Worm (Caenorhabditis elegans) whole organism, L4 larva: Measurements from ENCODE around the gene nca-2.
A peak's percentile ranks its signal among the peaks of the same experiment; 100 is the strongest.

ENCODE experiments used
- D1046.2 ChIP-seq: fragments of 200-800 bp; sonication (Bioruptor generic); IDR thresholded peaks from 2 replicates; pipeline ENCODE4 v1.3.6; 2022; ENCODE audit warnings: missing genetic modification characterization, missing compliant biosample characterization
- F26F4.8 ChIP-seq: fragments of 200-800 bp; sonication (Bioruptor generic); conservative IDR thresholded peaks from 2 replicates; pipeline ENCODE4 v1.3.6; 2022; ENCODE audit warnings: missing genetic modification characterization, missing compliant biosample characterization
- F37D6.2 ChIP-seq: sonication (generic microtip); optimal IDR thresholded peaks from 2 replicates; lab custom pipeline; 2016; ENCODE audit warnings: mild to moderate bottlenecking, missing genetic modification characterization, missing compliant biosample characterization
- Y75B8A.6 ChIP-seq: fragments of 200-800 bp; sonication (Bioruptor generic); IDR thresholded peaks from 2 replicates; pipeline ENCODE4 v1.3.6; 2022; ENCODE audit warnings: missing genetic modification reagents, missing genetic modification characterization, missing compliant biosample characterization
- attf-4 ChIP-seq: sonication (generic microtip); optimal IDR thresholded peaks from 3 replicates; lab custom pipeline; 2017; ENCODE audit warnings: missing biosample characterization, missing genetic modification characterization
- ctbp-1 ChIP-seq: fragments of 200-800 bp; sonication (Bioruptor generic); IDR thresholded peaks from 2 replicates; pipeline ENCODE4 v1.3.6; 2022; ENCODE audit warnings: missing genetic modification reagents, missing genetic modification characterization, missing compliant biosample characterization
- dmd-6 ChIP-seq: fragments of 200-800 bp; sonication (Bioruptor generic); IDR thresholded peaks from 2 replicates; pipeline ENCODE4 v1.3.6; 2022; ENCODE audit warnings: missing genetic modification reagents, missing genetic modification characterization, missing compliant biosample characterization
- dve-1 ChIP-seq: sonication (generic microtip); optimal IDR thresholded peaks from 2 replicates; lab custom pipeline; 2017; ENCODE audit warnings: antibody characterized with exemption, mild to moderate bottlenecking, missing genetic modification characterization, missing compliant biosample characterization; ENCODE audit not compliant: insufficient read depth
- egl-27 ChIP-seq: sonication (generic microtip); optimal IDR thresholded peaks from 3 replicates; lab custom pipeline; 2017; ENCODE audit warnings: missing biosample characterization, missing genetic modification reagents, missing genetic modification characterization
- egl-43 ChIP-seq: fragments of 200-800 bp; sonication (Bioruptor generic); IDR thresholded peaks from 2 replicates; pipeline ENCODE4 v1.3.6; 2022; ENCODE audit warnings: missing genetic modification reagents, missing genetic modification characterization, missing compliant biosample characterization
- fkh-10 ChIP-seq: fragments of 150-350 bp; optimal IDR thresholded peaks from 2 replicates; lab custom pipeline; 2014; ENCODE audit warnings: missing biosample characterization, missing genetic modification reagents, missing genetic modification characterization
- fos-1 ChIP-seq: fragments of 150-350 bp; optimal IDR thresholded peaks from 2 replicates; lab custom pipeline; 2014; ENCODE audit warnings: missing biosample characterization, missing genetic modification characterization
- hif-1 ChIP-seq, 2 experiments: sonication (generic microtip); optimal IDR thresholded peaks; 2 replicates each; lab custom pipeline; 2016 to 2017; ENCODE audit warnings: missing compliant biosample characterization in 2 of 2, missing genetic modification characterization in 2 of 2, missing genetic modification reagents in 2 of 2, missing genotype in 2 of 2, mild to moderate bottlenecking in 1 of 2
- hlh-11 ChIP-seq: fragments of 200-800 bp; sonication (Bioruptor generic); optimal IDR thresholded peaks from 2 replicates; lab custom pipeline; 2018; ENCODE audit warnings: mild to moderate bottlenecking, missing genetic modification characterization, missing compliant biosample characterization
- hlh-30 ChIP-seq: sonication (generic microtip); optimal IDR thresholded peaks from 2 replicates; lab custom pipeline; 2017; ENCODE audit warnings: antibody characterized with exemption, mild to moderate bottlenecking, missing genetic modification characterization, missing compliant biosample characterization; ENCODE audit not compliant: insufficient read depth
- hmg-1.1 ChIP-seq: fragments of 200-800 bp; sonication (Bioruptor generic); IDR thresholded peaks from 2 replicates; pipeline ENCODE4 v1.3.6; 2022; ENCODE audit warnings: missing genetic modification reagents, missing genetic modification characterization, missing compliant biosample characterization
- lin-13 ChIP-seq: fragments of 150-350 bp; optimal IDR thresholded peaks from 2 replicates; lab custom pipeline; 2014; ENCODE audit warnings: missing biosample characterization, missing genetic modification reagents, missing genetic modification characterization
- lin-38 ChIP-seq: fragments of 200-800 bp; sonication (Bioruptor generic); IDR thresholded peaks from 2 replicates; pipeline ENCODE4 v1.3.6; 2022; ENCODE audit warnings: missing genetic modification reagents, missing genetic modification characterization, missing compliant biosample characterization
- lin-39 ChIP-seq: fragments of 150-350 bp; optimal IDR thresholded peaks from 2 replicates; lab custom pipeline; 2014; ENCODE audit warnings: missing biosample characterization, missing genetic modification reagents, missing genetic modification characterization
- lsy-2 ChIP-seq, 2 experiments: fragments of 150-350 bp in 1 of 2; sonication (generic microtip) in 1 of 2; optimal IDR thresholded peaks; 2 replicates each; lab custom pipeline; 2014 to 2017; ENCODE audit warnings: missing biosample characterization in 2 of 2, missing genetic modification characterization in 2 of 2
- madf-9 ChIP-seq: fragments of 200-800 bp; sonication (Bioruptor generic); conservative IDR thresholded peaks from 2 replicates; pipeline ENCODE4 v1.3.6; 2022; ENCODE audit warnings: missing genetic modification reagents, missing genetic modification characterization, missing compliant biosample characterization
- mdl-1 ChIP-seq, 2 experiments: fragments of 150-350 bp in 1 of 2; sonication (generic microtip) in 1 of 2; optimal IDR thresholded peaks; 2 replicates each; lab custom pipeline; 2014 to 2017; ENCODE audit warnings: missing biosample characterization in 2 of 2, missing genetic modification characterization in 2 of 2
- mep-1 ChIP-seq: fragments of 150-350 bp; sonication (generic microtip); optimal IDR thresholded peaks from 3 replicates; lab custom pipeline; 2014; ENCODE audit warnings: missing biosample characterization, missing genetic modification characterization
- mes-2 ChIP-seq: sonication (generic microtip); optimal IDR thresholded peaks from 2 replicates; lab custom pipeline; 2016; ENCODE audit warnings: missing genotype, mild to moderate bottlenecking, missing genetic modification characterization, missing compliant biosample characterization; ENCODE audit not compliant: poor library complexity, severe bottlenecking
- mxl-3 ChIP-seq: fragments of 200-800 bp; sonication (Bioruptor generic); optimal IDR thresholded peaks from 2 replicates; lab custom pipeline; 2018; ENCODE audit warnings: mild to moderate bottlenecking, missing genetic modification characterization, missing compliant biosample characterization
- nhr-102 ChIP-seq: sonication (generic microtip); optimal IDR thresholded peaks from 2 replicates; lab custom pipeline; 2016; ENCODE audit warnings: mild to moderate bottlenecking, missing genetic modification characterization, moderate library complexity, missing compliant biosample characterization
- nhr-11 ChIP-seq: fragments of 150-350 bp; optimal IDR thresholded peaks from 2 replicates; lab custom pipeline; 2014; ENCODE audit warnings: missing biosample characterization, missing genetic modification characterization
- nhr-111 ChIP-seq: fragments of 200-800 bp; sonication (Bioruptor generic); optimal IDR thresholded peaks from 2 replicates; lab custom pipeline; 2018; ENCODE audit warnings: mild to moderate bottlenecking, missing genetic modification characterization, missing compliant biosample characterization
- nhr-237 ChIP-seq: sonication (generic microtip); optimal IDR thresholded peaks from 2 replicates; lab custom pipeline; 2017; ENCODE audit warnings: missing biosample characterization, missing genetic modification characterization
- pha-4 ChIP-seq, 2 experiments: fragments of 150-350 bp in 1 of 2; fragments of 200-800 bp in 1 of 2; sonication (Bioruptor generic) in 1 of 2; IDR thresholded peaks in 1 of 2; optimal IDR thresholded peaks in 1 of 2; 2 replicates each; pipeline versions ENCODE4 v1.3.6 to Lab custom; 2014 to 2022; ENCODE audit warnings: missing genetic modification characterization in 2 of 2, missing genetic modification reagents in 2 of 2, missing biosample characterization in 1 of 2, missing compliant biosample characterization in 1 of 2
- rbr-2 ChIP-seq: sonication (generic microtip); optimal IDR thresholded peaks from 2 replicates; lab custom pipeline; 2016; ENCODE audit warnings: missing genotype, missing genetic modification characterization, missing compliant biosample characterization
- set-16 ChIP-seq: fragments of 200-800 bp; sonication (Bioruptor generic); IDR thresholded peaks from 2 replicates; pipeline ENCODE4 v1.3.6; 2022; ENCODE audit warnings: missing genetic modification reagents, missing genetic modification characterization, missing compliant biosample characterization
- spr-1 ChIP-seq: sonication (generic microtip); optimal IDR thresholded peaks from 2 replicates; lab custom pipeline; 2016; ENCODE audit warnings: mild to moderate bottlenecking, missing genetic modification characterization, missing compliant biosample characterization
- tra-1 ChIP-seq: fragments of 200-800 bp; sonication (Bioruptor generic); IDR thresholded peaks from 2 replicates; pipeline ENCODE4 v1.3.6; 2022; ENCODE audit warnings: missing genetic modification reagents, missing genetic modification characterization, missing compliant biosample characterization
- unc-130 ChIP-seq: sonication (generic microtip); optimal IDR thresholded peaks from 2 replicates; lab custom pipeline; 2016; ENCODE audit warnings: missing genetic modification reagents, missing genetic modification characterization, missing compliant biosample characterization
- unc-62 ChIP-seq, 3 experiments: fragments of 150-350 bp in 1 of 3; sonication (generic microtip); optimal IDR thresholded peaks in 2 of 3; peaks in 1 of 3; 1 replicate in 1 of 3; 2 replicates in 2 of 3; lab custom pipeline; 2014 to 2017; ENCODE audit warnings: missing biosample characterization in 3 of 3, missing genetic modification characterization in 3 of 3, missing genetic modification reagents in 3 of 3, missing genotype in 1 of 3
- zfp-2 ChIP-seq: sonication (generic microtip); optimal IDR thresholded peaks from 2 replicates; lab custom pipeline; 2016; ENCODE audit warnings: mild to moderate bottlenecking, missing genetic modification characterization, missing compliant biosample characterization
- zfp-3 ChIP-seq: fragments of 200-800 bp; sonication (Bioruptor generic); conservative IDR thresholded peaks from 2 replicates; pipeline ENCODE4 v1.3.6; 2022; ENCODE audit warnings: missing genetic modification reagents, missing genetic modification characterization, missing compliant biosample characterization

The nca-2 gene

ce11 chrIII:4948631-4949030 lies 16.7 kb upstream of the nca-2 start (continued):
- TF ChIP-seq dmd-6 (GFP tag; lab: Robert Waterston, UW) (no peak), nhr-111 (no peak), pha-4 (GFP tag; IDR thresholded peaks at IDR 0.05; lab: Robert Waterston, UW) (0 out of 2 replicates have a peak, but pooled peaks have one; percentile 19), pha-4 (tag; optimal IDR thresholded peaks at IDR 0.05; lab: Kevin White, UChicago) (no peak), lin-13 (no peak), nhr-237 (tag; lab: Kevin White, UChicago) (no peak), F26F4.8 (GFP tag; lab: Robert Waterston, UW) (no peak), nhr-102 (tag; lab: Kevin White, UChicago) (no peak)

DNA sequence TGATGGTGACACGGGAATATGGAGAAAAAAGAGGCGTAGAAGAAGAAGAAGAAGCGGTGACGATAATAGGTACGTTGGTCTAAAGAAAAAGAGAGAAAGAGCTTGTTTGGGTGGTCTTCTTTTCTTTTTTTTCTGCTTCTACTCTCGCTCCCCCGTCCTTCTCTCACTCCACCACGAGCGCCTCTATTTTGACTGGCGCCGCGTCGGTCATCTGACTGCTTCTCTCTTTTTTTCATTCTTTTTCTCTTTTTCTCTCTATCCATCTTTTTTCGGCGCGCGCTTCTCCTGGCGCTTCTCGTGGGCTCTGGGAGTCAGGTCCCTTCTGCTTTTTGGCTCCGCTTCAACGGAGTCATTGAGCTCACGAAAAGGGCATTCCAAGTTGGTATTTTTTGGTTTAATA lies 15.0 kb upstream of the nca-2 start:
- TF ChIP-seq Y75B8A.6 (GFP tag; lab: Robert Waterston, UW) (no peak), mdl-1 (tag; optimal IDR thresholded peaks at IDR 0.05; lab: Kevin White, UChicago) (peak; percentile 59 to 86), rbr-2 (tag; lab: Kevin White, UChicago) (peak; percentile 63), dve-1 (tag; lab: Kevin White, UChicago) (peak; percentile 13), nhr-11 (tag; lab: Kevin White, UChicago) (no peak), egl-43 (GFP tag; lab: Robert Waterston, UW) (peak; percentile 56; the same call in 1 of the 2 replicates), lin-38 (GFP tag; lab: Robert Waterston, UW) (0 out of 2 replicates have a peak, but pooled peaks have one; percentile 26), hif-1 (tag; optimal IDR thresholded peaks at IDR 0.05; lab: Kevin White, UChicago) (peak in 1 of 2 experiments; percentile 62), nhr-102 (tag; lab: Kevin White, UChicago) (no peak), mes-2 (tag; lab: Kevin White, UChicago) (peak; percentile 25), lin-39 (tag; lab: Kevin White, UChicago) (no peak), unc-62 (GFP tag; optimal IDR thresholded peaks at IDR 0.05 in 1 of 2; lab: Kevin White, UChicago) (peak in 1 of 2 experiments; percentile 83), unc-62 (tag; optimal IDR thresholded peaks at IDR 0.05; lab: Kevin White, UChicago) (no peak), zfp-3 (GFP tag; lab: Robert Waterston, UW) (no peak), hlh-30 (tag; lab: Kevin White, UChicago) (peak; percentile 97), unc-130 (GFP tag; lab: Kevin White, UChicago) (no peak), ctbp-1 (GFP tag; lab: Robert Waterston, UW) (0 out of 2 replicates have a peak, but pooled peaks have one; percentile 25), madf-9 (peak; percentile 64), mxl-3 (no peak), fos-1 (tag; lab: Kevin White, UChicago) (no peak), set-16 (GFP tag; lab: Robert Waterston, UW) (peak; percentile 67), hmg-1.1 (GFP tag; lab: Robert Waterston, UW) (peak; percentile 68), spr-1 (tag; lab: Kevin White, UChicago) (no peak), egl-27 (no peak), lsy-2 (tag; optimal IDR thresholded peaks at IDR 0.05; lab: Kevin White, UChicago) (peak in 1 of 2 experiments; percentile 43), zfp-2 (tag; lab: Kevin White, UChicago) (no peak), attf-4 (tag; lab: Kevin White, UChicago) (no peak), fkh-10 (GFP tag; lab: Kevin White, UChicago) (peak; percentile 23), F37D6.2 (tag; lab: Kevin White, UChicago) (peak; percentile 7), hlh-11 (tag; lab: Kevin White, UChicago) (peak; percentile 58), tra-1 (peak; percentile 54; the same call in 1 of the 2 replicates), mep-1 (peak; percentile 55), D1046.2 (GFP tag; lab: Robert Waterston, UW) (no peak)
